Fruit fly (Drosophila melanogaster): ENCODE data around the gene VhaM9.7-b.

The VhaM9.7-b gene

DNA sequence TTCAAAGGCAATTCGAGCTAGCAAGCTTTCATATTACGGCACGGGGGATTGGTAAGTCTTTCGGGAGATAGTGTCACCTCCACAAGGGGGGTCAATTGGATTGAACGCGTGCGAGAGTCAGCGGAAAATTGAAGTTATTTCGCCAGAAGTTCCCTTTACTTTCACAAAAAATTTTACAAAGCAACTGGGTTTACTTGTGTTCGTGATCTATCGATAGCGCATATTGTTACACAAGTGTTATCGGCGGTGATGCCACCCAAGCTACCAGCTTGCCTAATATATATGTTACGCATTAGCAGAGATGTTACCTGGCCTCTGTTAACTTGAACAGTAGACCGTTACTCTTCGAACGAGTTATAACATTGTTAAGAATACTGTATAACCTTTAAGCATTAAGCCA lies 15.1 kb downstream of the VhaM9.7-b start, which contains the start of gene Wnk:
TSS of gene Wnk (minus strand) at position 177 of the 400 bp plus-strand sequence.
- no peak for TF ChIP-seq Sin3A (optimal IDR thresholded peaks at IDR 0.05)
- TF ChIP-seq psq (optimal IDR thresholded peaks at IDR 0.05), result no peak
- TF ChIP-seq h (optimal IDR thresholded peaks at IDR 0.05), result no peak
- TF ChIP-seq Myc (optimal IDR thresholded peaks at IDR 0.05), result no peak
- TF ChIP-seq ttk (optimal IDR thresholded peaks at IDR 0.05), result no peak
- no peak for TF ChIP-seq insv (optimal IDR thresholded peaks at IDR 0.05)

DNA sequence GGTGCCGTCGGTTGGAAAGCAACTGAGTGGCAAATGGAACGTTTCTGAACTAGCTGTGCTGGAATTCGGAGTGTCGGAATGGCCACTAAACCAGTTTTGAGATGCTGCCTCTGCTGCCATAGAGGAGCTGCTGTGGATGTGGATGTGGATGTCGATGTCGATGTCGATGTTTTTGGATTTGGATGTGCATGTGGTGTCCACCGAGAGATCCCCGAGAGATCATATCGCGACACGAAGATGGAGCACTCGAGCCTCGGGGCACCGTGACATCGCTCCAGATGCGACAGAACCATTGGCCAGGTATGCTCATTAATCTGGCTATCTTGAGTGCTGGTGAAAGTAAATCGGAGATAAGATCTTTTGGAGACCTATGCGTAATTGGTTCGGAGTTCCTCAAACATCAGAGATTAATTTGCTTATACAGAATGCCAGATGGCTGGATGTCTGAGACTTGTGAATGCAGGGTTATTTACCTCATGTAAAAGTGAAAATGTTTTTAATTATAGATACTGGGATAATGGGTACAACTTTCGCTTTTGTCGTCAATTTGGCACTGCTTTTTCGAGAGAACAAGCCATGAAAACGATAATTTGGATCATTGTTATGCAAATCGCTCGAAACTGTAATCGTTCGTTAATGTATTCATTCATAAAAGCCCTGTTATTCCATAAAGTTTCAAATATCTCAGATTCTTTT lies 18.7 kb downstream of the VhaM9.7-b start, which contains the start of gene CG7173:
TSS of gene CG7173 (minus strand) at position 51 of the 696 bp plus-strand sequence.
- TF ChIP-seq Myc (optimal IDR thresholded peaks at IDR 0.05), result no peak
- TF ChIP-seq psq (optimal IDR thresholded peaks at IDR 0.05), result no peak
- TF ChIP-seq insv (optimal IDR thresholded peaks at IDR 0.05), result no peak

DNA sequence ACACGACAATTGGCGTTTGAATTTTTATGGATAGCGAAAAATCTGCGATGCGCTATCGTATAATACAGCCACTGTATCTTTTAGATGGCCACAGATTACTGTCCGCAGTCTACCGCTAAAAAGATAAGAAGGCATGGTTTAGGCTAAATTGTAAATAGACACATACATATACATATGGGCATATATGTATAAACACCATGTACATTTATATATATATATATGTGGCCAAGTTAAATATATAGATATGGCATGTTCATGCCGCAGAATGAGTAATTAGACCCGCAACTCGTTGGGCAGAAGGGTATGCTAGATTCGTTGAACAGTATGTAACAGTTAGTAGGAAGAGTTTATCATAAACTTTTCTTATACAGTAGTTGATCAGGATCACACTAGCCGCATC lies 22.4 kb downstream of the VhaM9.7-b start, which contains the start of gene CapaR:
TSS of gene CapaR (minus strand) at position 101 of the 400 bp plus-strand sequence.
- TF ChIP-seq h (optimal IDR thresholded peaks at IDR 0.05) (no peak), insv (optimal IDR thresholded peaks at IDR 0.05) (no peak), Myc (optimal IDR thresholded peaks at IDR 0.05) (no peak), psq (optimal IDR thresholded peaks at IDR 0.05) (no peak), ttk (optimal IDR thresholded peaks at IDR 0.05) (no peak), Sin3A (optimal IDR thresholded peaks at IDR 0.05) (no peak)

DNA sequence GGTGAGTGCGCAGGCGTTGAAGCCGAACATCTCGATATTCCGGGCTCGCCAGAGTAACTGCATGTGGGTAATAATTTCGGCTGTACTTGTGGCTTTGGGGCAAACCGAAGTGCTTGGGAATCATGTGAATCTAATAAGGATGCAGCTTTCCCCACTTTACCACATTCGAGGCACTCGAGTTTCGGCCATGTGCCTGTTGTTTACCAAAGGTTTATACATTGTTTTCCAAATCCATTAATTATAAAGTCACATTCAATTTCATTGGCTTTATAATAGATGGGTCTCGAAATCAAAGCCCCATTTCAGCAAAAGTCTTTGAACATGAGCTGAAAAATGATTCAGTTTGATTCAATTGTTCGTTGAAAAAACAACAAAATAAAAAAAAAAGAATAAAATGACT lies 25.5 kb downstream of the VhaM9.7-b start, which contains the start of gene CG7634:
TSS of gene CG7634 (plus strand) at position 301 of the 400 bp plus-strand sequence.
- TF ChIP-seq psq (optimal IDR thresholded peaks at IDR 0.05) (no peak), Myc (optimal IDR thresholded peaks at IDR 0.05) (no peak), ttk (optimal IDR thresholded peaks at IDR 0.05) (no peak), Sin3A (optimal IDR thresholded peaks at IDR 0.05) (no peak), h (optimal IDR thresholded peaks at IDR 0.05) (no peak), insv (optimal IDR thresholded peaks at IDR 0.05) (no peak)

DNA sequence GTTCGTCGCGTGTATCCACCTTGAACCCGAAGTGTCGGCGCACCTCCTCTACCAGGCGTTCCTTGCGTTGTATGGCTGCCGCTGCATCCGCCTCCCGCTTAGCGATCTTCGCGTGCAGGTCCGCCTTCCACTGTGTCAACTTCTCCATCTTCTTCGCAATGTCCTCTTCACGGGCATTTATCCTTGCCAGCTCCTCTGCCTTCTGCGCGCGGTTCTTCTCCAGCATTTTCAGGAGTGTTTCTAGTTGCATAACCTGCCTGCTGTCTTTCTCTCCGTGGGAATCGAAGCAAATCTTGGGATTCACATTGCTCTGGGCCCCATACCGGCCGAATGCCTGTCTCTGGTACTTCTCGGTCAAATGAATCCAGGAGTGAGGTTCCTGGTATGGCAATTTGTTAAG lies 28.6 kb downstream of the VhaM9.7-b start:
- TF ChIP-seq insv (optimal IDR thresholded peaks at IDR 0.05), result no peak
- no peak for TF ChIP-seq Sin3A (optimal IDR thresholded peaks at IDR 0.05)
- no peak for TF ChIP-seq Myc (optimal IDR thresholded peaks at IDR 0.05)
- TF ChIP-seq ttk (optimal IDR thresholded peaks at IDR 0.05), result no peak
- TF ChIP-seq h (optimal IDR thresholded peaks at IDR 0.05), result no peak
- TF ChIP-seq psq (optimal IDR thresholded peaks at IDR 0.05), result no peak

DNA sequence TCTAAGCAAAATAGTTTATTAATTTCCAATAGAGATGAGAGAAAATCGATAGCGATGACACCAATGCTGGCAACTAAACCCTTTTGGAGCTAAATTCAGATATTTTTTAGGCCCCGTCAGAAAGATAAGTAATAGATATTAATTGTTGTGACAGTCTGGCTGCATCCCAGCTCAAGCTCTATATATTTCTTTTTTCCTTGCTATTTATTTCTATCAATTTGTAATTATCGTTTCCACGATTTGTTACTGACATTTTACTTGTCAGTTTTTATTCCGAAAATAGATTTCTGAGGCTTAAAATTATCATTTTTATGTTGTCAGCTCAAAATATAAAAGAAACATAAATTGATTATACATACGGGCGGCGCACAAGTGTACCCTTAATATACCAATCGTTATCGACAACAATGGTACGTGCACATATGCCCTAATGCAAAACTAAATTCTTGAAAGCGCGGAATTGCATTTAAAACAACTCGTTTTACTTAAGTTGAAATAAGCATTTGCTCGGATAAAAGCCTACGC lies 29.2 kb downstream of the VhaM9.7-b start, which contains the start of the genes CRIF and SMC5:
TSS of gene CRIF (minus strand) at position 51 of the 525 bp plus-strand sequence.
TSS of gene SMC5 (plus strand) at position 329 of the 525 bp plus-strand sequence.
- TF ChIP-seq Myc (optimal IDR thresholded peaks at IDR 0.05) (no peak), Sin3A (optimal IDR thresholded peaks at IDR 0.05) (no peak), h (optimal IDR thresholded peaks at IDR 0.05) (no peak), insv (optimal IDR thresholded peaks at IDR 0.05) (no peak), ttk (optimal IDR thresholded peaks at IDR 0.05) (no peak), psq (optimal IDR thresholded peaks at IDR 0.05) (no peak)

DNA sequence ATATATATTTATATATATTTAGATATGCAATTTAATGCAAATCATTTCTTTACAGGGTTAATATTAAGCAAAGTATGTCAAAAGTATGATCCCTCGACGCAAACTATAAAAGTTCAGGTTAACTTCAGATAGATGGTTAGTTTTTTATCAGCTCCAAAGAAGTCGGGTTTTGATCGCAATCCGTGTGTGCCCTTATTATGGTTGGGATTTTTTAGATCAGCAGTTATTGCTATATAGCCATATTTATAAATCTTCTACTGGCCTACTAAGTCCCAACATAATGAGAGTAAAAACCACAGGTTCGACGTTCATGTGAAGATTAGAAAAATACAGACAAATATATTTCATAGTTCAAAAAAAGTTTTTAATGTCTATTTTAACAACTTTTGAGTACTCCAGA lies 34.2 kb downstream of the VhaM9.7-b start, which contains the start of gene EMC10:
TSS of gene EMC10 (plus strand) at position 301 of the 400 bp plus-strand sequence.
- no peak for TF ChIP-seq h (optimal IDR thresholded peaks at IDR 0.05)
- TF ChIP-seq psq (optimal IDR thresholded peaks at IDR 0.05), result no peak
- no peak for TF ChIP-seq Myc (optimal IDR thresholded peaks at IDR 0.05)
- TF ChIP-seq insv (optimal IDR thresholded peaks at IDR 0.05), result no peak
- TF ChIP-seq Sin3A (optimal IDR thresholded peaks at IDR 0.05), result no peak
- no peak for TF ChIP-seq ttk (optimal IDR thresholded peaks at IDR 0.05)

DNA sequence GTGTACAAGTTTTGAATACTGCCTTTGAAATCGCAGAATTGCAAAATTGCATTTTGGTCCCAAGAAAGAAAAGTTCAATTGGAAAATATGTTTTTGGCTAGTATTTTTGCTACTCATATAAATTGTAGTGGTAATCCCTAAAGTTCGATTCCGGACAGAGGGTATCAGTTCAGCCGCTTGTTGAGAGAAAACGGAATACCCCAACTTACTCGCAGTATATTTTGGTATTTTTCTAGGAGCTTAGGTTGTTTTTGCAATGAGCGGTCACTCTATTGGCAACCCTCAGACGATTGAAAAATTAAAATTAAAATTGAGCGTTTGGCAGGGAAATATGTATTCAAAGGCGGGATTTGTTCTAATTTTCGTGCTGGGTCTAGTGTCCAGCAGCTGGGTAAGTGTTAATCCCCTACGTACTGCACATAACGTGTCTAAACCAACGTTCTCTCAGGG lies 34.7 kb downstream of the VhaM9.7-b start:
- TF ChIP-seq h (optimal IDR thresholded peaks at IDR 0.05) (no peak), ttk (optimal IDR thresholded peaks at IDR 0.05) (no peak), Sin3A (optimal IDR thresholded peaks at IDR 0.05) (no peak), insv (optimal IDR thresholded peaks at IDR 0.05) (no peak), Myc (optimal IDR thresholded peaks at IDR 0.05) (no peak), psq (optimal IDR thresholded peaks at IDR 0.05) (no peak)

- TF ChIP-seq Myc (optimal IDR thresholded peaks at IDR 0.05), result no peak
- TF ChIP-seq psq (optimal IDR thresholded peaks at IDR 0.05), result no peak
- TF ChIP-seq Sin3A (optimal IDR thresholded peaks at IDR 0.05), result no peak
- no peak for TF ChIP-seq ttk (optimal IDR thresholded peaks at IDR 0.05)
- no peak for TF ChIP-seq h (optimal IDR thresholded peaks at IDR 0.05)
Measured at dm6 chr3L:21581984-21582383, 42.3 kb downstream of the VhaM9.7-b start.

DNA sequence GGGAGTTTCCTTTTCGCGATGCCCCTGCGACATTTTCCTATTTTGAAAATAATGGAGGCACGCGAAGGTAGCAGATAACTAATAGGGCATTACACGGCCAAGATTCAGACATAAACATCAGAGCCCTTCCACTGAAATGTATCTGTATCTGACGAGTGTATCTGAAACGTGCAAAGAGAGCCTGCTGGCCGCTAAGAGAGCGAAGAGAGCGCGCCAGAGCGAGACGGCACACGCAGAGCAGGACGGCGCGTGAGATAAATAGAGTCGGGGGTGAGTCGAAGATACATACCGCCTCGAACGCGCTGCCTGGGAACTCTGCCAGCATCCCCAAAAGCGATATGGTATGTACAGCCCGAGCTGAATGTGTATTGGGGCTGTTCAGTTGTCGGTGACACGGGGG lies 45.0 kb downstream of the VhaM9.7-b start:
- TF ChIP-seq h (optimal IDR thresholded peaks at IDR 0.05) (no peak), ttk (optimal IDR thresholded peaks at IDR 0.05) (no peak), insv (optimal IDR thresholded peaks at IDR 0.05) (no peak), Sin3A (optimal IDR thresholded peaks at IDR 0.05) (no peak), Myc (optimal IDR thresholded peaks at IDR 0.05) (no peak), psq (optimal IDR thresholded peaks at IDR 0.05) (no peak)

dm6 chr3L:21585397-21585796 lies 45.7 kb downstream of the VhaM9.7-b start:
- TF ChIP-seq ttk (optimal IDR thresholded peaks at IDR 0.05) (no peak), h (optimal IDR thresholded peaks at IDR 0.05) (no peak)

dm6 chr3L:21586528-21586927 lies 46.9 kb downstream of the VhaM9.7-b start, which contains the start of gene TfAP-2:
TSS of gene TfAP-2 (plus strand) at chr3L:21586828.
- TF ChIP-seq ttk (optimal IDR thresholded peaks at IDR 0.05) (no peak), Myc (optimal IDR thresholded peaks at IDR 0.05) (no peak), h (optimal IDR thresholded peaks at IDR 0.05) (no peak), psq (optimal IDR thresholded peaks at IDR 0.05) (no peak), Sin3A (optimal IDR thresholded peaks at IDR 0.05) (no peak), insv (optimal IDR thresholded peaks at IDR 0.05) (no peak)

Data from Kc167 (cell line).